Worm (Caenorhabditis elegans) whole organism, L4 larva: ENCODE results near the gene ZC449.2.

Experiments used
- F37D6.2 ChIP-seq: sonication (generic microtip); optimal IDR thresholded peaks from 2 replicates; lab custom pipeline; 2016; ENCODE audit warnings: mild to moderate bottlenecking, missing genetic modification characterization, missing compliant biosample characterization
- ama-1 ChIP-seq: fragments of 150-350 bp; optimal IDR thresholded peaks from 2 replicates; lab custom pipeline; 2014; ENCODE audit warnings: inconsistent platforms, mixed read lengths
- cey-2 ChIP-seq: sonication (generic microtip); optimal IDR thresholded peaks from 3 replicates; lab custom pipeline; 2017; ENCODE audit warnings: missing genetic modification characterization, mild to moderate bottlenecking, missing compliant biosample characterization, antibody characterized with exemption, borderline replicate concordance; ENCODE audit not compliant: insufficient read depth
- dpl-1 ChIP-seq: fragments of 150-350 bp; optimal IDR thresholded peaks from 2 replicates; lab custom pipeline; 2014; ENCODE audit warnings: missing biosample characterization, missing genetic modification reagents, missing genetic modification characterization
- hmg-1.1 ChIP-seq: fragments of 200-800 bp; sonication (Bioruptor generic); IDR thresholded peaks from 2 replicates; pipeline ENCODE4 v1.3.6; 2022; ENCODE audit warnings: missing genetic modification reagents, missing genetic modification characterization, missing compliant biosample characterization
- lsy-2 ChIP-seq, 2 experiments: fragments of 150-350 bp in 1 of 2; sonication (generic microtip) in 1 of 2; optimal IDR thresholded peaks; 2 replicates each; lab custom pipeline; 2014 to 2017; ENCODE audit warnings: missing biosample characterization in 2 of 2, missing genetic modification characterization in 2 of 2
- mep-1 ChIP-seq: fragments of 150-350 bp; sonication (generic microtip); optimal IDR thresholded peaks from 3 replicates; lab custom pipeline; 2014; ENCODE audit warnings: missing biosample characterization, missing genetic modification characterization
- nhr-76 ChIP-seq: fragments of 150-350 bp; optimal IDR thresholded peaks from 2 replicates; lab custom pipeline; 2014; ENCODE audit warnings: missing biosample characterization, missing genetic modification characterization
- nhr-77 ChIP-seq: fragments of 150-350 bp; optimal IDR thresholded peaks from 2 replicates; lab custom pipeline; 2014; ENCODE audit warnings: missing biosample characterization, missing genetic modification characterization
- tra-1 ChIP-seq: fragments of 200-800 bp; sonication (Bioruptor generic); IDR thresholded peaks from 2 replicates; pipeline ENCODE4 v1.3.6; 2022; ENCODE audit warnings: missing genetic modification reagents, missing genetic modification characterization, missing compliant biosample characterization

DNA sequence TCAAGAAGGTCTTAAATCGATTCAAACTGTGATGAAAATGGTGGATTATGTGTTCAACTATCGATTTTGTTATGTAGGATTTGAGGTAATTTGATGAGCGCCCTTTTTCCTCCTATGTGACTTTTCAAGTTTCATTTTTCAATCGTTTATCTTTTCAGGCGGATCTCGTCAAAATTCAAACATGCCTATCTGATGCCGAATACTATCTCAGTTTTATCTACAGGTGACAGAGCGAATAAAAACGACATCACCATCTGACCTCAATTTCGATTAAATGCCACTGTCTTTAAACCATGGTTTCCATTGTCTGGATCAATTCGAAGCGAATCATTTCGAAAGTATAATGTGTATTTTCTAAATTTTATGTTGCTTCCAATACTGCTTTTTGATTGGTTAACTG is 40.7 kb downstream of the ZC449.2 start:
- no peak for TF ChIP-seq lsy-2 (tag; optimal IDR thresholded peaks at IDR 0.05; lab: Kevin White, UChicago)
- TF ChIP-seq hmg-1.1 (GFP tag; lab: Robert Waterston, UW) = no peak
- TF ChIP-seq F37D6.2 (tag; lab: Kevin White, UChicago) = no peak
- no peak for TF ChIP-seq cey-2 (tag; lab: Kevin White, UChicago)
- TF ChIP-seq nhr-77 = no peak
- TF ChIP-seq ama-1 (lab: Kevin White, UChicago) = no peak
- TF ChIP-seq nhr-76 = no peak
- TF ChIP-seq tra-1 (GFP tag; lab: Robert Waterston, UW) = no peak
- no peak for TF ChIP-seq mep-1
- no peak for TF ChIP-seq dpl-1 (GFP tag; lab: Kevin White, UChicago)
